Fruit fly (Drosophila melanogaster) whole organism, embryonic: ENCODE results near the gene tra.

Experiments used
- Ada2b ChIP-seq: fragments of 200-800 bp; sonication (Bioruptor generic); IDR thresholded peaks from 2 replicates; pipeline ENCODE4 v1.3.6; 2022; ENCODE audit warnings: missing biosample characterization, missing genetic modification characterization
- Blimp-1 ChIP-seq: fragments of 200-800 bp; sonication (Bioruptor generic); optimal IDR thresholded peaks from 3 replicates; lab custom pipeline; 2018; ENCODE audit warnings: missing biosample characterization, missing genetic modification characterization, mild to moderate bottlenecking, moderate library complexity, missing genetic modification reagents
- CG1024 ChIP-seq: fragments of 200-800 bp; sonication (Bioruptor generic); IDR thresholded peaks from 2 replicates; pipeline ENCODE4 v1.3.6; 2022; ENCODE audit warnings: missing biosample characterization, missing genetic modification characterization
- CG10431 ChIP-seq: fragments of 200-800 bp; sonication (Bioruptor generic); optimal IDR thresholded peaks from 3 replicates; lab custom pipeline; 2018; ENCODE audit warnings: missing biosample characterization, mild to moderate bottlenecking, missing genetic modification characterization
- CG10959 ChIP-seq: fragments of 200-800 bp; sonication (Bioruptor generic); IDR thresholded peaks from 2 replicates; pipeline ENCODE4 v1.3.6; 2022; ENCODE audit warnings: missing biosample characterization, missing genetic modification characterization
- CG11093 ChIP-seq: fragments of 200-800 bp; sonication (Bioruptor generic); IDR thresholded peaks from 3 replicates; pipeline ENCODE4 v1.3.6; 2022; ENCODE audit warnings: missing biosample characterization, missing genetic modification characterization
- CG15073 ChIP-seq: fragments of 200-800 bp; sonication (Bioruptor generic); optimal IDR thresholded peaks from 2 replicates; lab custom pipeline; 2016; ENCODE audit warnings: missing biosample characterization, missing genetic modification characterization
- CG16779 ChIP-seq: fragments of 200-800 bp; sonication (Bioruptor generic); IDR thresholded peaks from 2 replicates; pipeline ENCODE4 v1.3.6; 2022; ENCODE audit warnings: missing biosample characterization, missing genetic modification characterization
- CG17361 ChIP-seq: fragments of 200-800 bp; sonication (Bioruptor generic); IDR thresholded peaks from 3 replicates; pipeline ENCODE4 v1.3.6; 2022; ENCODE audit warnings: missing biosample characterization, missing genetic modification characterization
- CG17912 ChIP-seq: fragments of 200-800 bp; sonication (Bioruptor generic); optimal IDR thresholded peaks from 2 replicates; lab custom pipeline; 2018; ENCODE audit warnings: missing biosample characterization, mild to moderate bottlenecking, missing genetic modification characterization
- CG2129 ChIP-seq: fragments of 200-800 bp; sonication (Bioruptor generic); IDR thresholded peaks from 2 replicates; pipeline ENCODE4 v1.3.6; 2022; ENCODE audit warnings: missing biosample characterization, missing genetic modification characterization; ENCODE audit not compliant: partially characterized antibody
- CG2678 ChIP-seq: fragments of 200-800 bp; sonication (Bioruptor generic); optimal IDR thresholded peaks from 3 replicates; lab custom pipeline; 2019; ENCODE audit warnings: missing biosample characterization, mild to moderate bottlenecking, missing genetic modification characterization, moderate library complexity
- CG3065 ChIP-seq: fragments of 200-800 bp; sonication (Bioruptor generic); optimal IDR thresholded peaks from 2 replicates; lab custom pipeline; 2016; ENCODE audit warnings: missing biosample characterization, missing genetic modification characterization
- CG3281 ChIP-seq: fragments of 200-800 bp; sonication (Bioruptor generic); optimal IDR thresholded peaks from 3 replicates; lab custom pipeline; 2017; ENCODE audit warnings: missing biosample characterization, mild to moderate bottlenecking, missing genetic modification characterization
- CG4360 ChIP-seq: fragments of 200-800 bp; sonication (Bioruptor generic); IDR thresholded peaks from 2 replicates; pipeline ENCODE4 v1.3.6; 2022; ENCODE audit warnings: missing biosample characterization, missing genetic modification characterization
- CG4707 ChIP-seq: fragments of 200-800 bp; sonication (Bioruptor generic); optimal IDR thresholded peaks from 2 replicates; lab custom pipeline; 2018; ENCODE audit warnings: missing biosample characterization, mild to moderate bottlenecking, missing genetic modification characterization, moderate library complexity
- CG7271 ChIP-seq: fragments of 200-800 bp; sonication (Bioruptor generic); optimal IDR thresholded peaks from 2 replicates; lab custom pipeline; 2018; ENCODE audit warnings: missing biosample characterization, mild to moderate bottlenecking, missing genetic modification characterization, moderate library complexity
- CG7839 ChIP-seq: fragments of 200-800 bp; sonication (Bioruptor generic); optimal IDR thresholded peaks from 3 replicates; lab custom pipeline; 2018; ENCODE audit warnings: missing biosample characterization, mild to moderate bottlenecking, missing genetic modification characterization, moderate library complexity
- CG9876 ChIP-seq: fragments of 200-800 bp; sonication (Bioruptor generic); optimal IDR thresholded peaks from 2 replicates; lab custom pipeline; 2016; ENCODE audit warnings: missing biosample characterization, missing genetic modification characterization
- CoRest ChIP-seq: fragments of 200-800 bp; sonication (Bioruptor generic); optimal IDR thresholded peaks from 3 replicates; lab custom pipeline; 2018; ENCODE audit warnings: missing biosample characterization, mild to moderate bottlenecking, missing genetic modification characterization, moderate library complexity
- D ChIP-seq, 2 experiments: fragments of 200-800 bp in 1 of 2; fragments of >200 bp in 1 of 2; sonication (Bioruptor generic) in 1 of 2; optimal IDR thresholded peaks; 2 replicates in 1 of 2; 3 replicates in 1 of 2; lab custom pipeline; 2017; ENCODE audit warnings: mild to moderate bottlenecking in 1 of 2, missing biosample characterization in 1 of 2, missing genetic modification characterization in 1 of 2, missing genetic modification reagents in 1 of 2
- Dip2 ChIP-seq: fragments of 200-800 bp; sonication (Bioruptor generic); IDR thresholded peaks from 2 replicates; pipeline ENCODE4 v1.3.6; 2022; ENCODE audit warnings: missing biosample characterization, missing genetic modification characterization
- Ets65A ChIP-seq: fragments of 200-800 bp; sonication (Bioruptor generic); peaks from one replicate; lab custom pipeline; 2016; ENCODE audit warnings: missing biosample characterization, missing genetic modification characterization
- Fer1 ChIP-seq: fragments of 200-800 bp; sonication (Bioruptor generic); optimal IDR thresholded peaks from 2 replicates; lab custom pipeline; 2017; ENCODE audit warnings: missing biosample characterization, mild to moderate bottlenecking, missing genetic modification characterization
- Fer3 ChIP-seq: fragments of 200-800 bp; sonication (Bioruptor generic); optimal IDR thresholded peaks from 2 replicates; lab custom pipeline; 2018; ENCODE audit warnings: missing biosample characterization, mild to moderate bottlenecking, missing genetic modification characterization, moderate library complexity
- HHEX ChIP-seq: fragments of 200-800 bp; sonication (Bioruptor generic); optimal IDR thresholded peaks from 3 replicates; lab custom pipeline; 2017; ENCODE audit warnings: missing biosample characterization, mild to moderate bottlenecking, missing genetic modification characterization, missing genetic modification reagents
- Hmx ChIP-seq: fragments of 200-800 bp; sonication (Bioruptor generic); optimal IDR thresholded peaks from 2 replicates; lab custom pipeline; 2016; ENCODE audit warnings: missing biosample characterization, missing genetic modification characterization
- Hr51 ChIP-seq, 2 experiments: fragments of 200-800 bp; sonication (Bioruptor generic); optimal IDR thresholded peaks; 2 replicates in 1 of 2; 3 replicates in 1 of 2; lab custom pipeline; 2016 to 2018; ENCODE audit warnings: missing biosample characterization in 2 of 2, missing genetic modification characterization in 2 of 2, mild to moderate bottlenecking in 1 of 2, moderate library complexity in 1 of 2
- Sin3A ChIP-seq: fragments of >200 bp; optimal IDR thresholded peaks from 2 replicates; lab custom pipeline; 2018
- Xrp1 ChIP-seq: fragments of 200-800 bp; sonication (Bioruptor generic); IDR thresholded peaks from 2 replicates; pipeline ENCODE4 v1.3.6; 2022; ENCODE audit warnings: missing biosample characterization, missing genetic modification characterization
- al ChIP-seq: fragments of 200-800 bp; sonication (Bioruptor generic); IDR thresholded peaks from 2 replicates; pipeline ENCODE4 v1.3.6; 2022; ENCODE audit warnings: missing biosample characterization, missing genetic modification characterization
- aop ChIP-seq: fragments of 200-800 bp; sonication (Bioruptor generic); IDR thresholded peaks from 2 replicates; pipeline ENCODE4 v1.3.6; 2022; ENCODE audit warnings: missing biosample characterization, missing genetic modification characterization
- ara ChIP-seq: fragments of 200-800 bp; sonication (Bioruptor generic); IDR thresholded peaks from 2 replicates; pipeline ENCODE4 v1.3.6; 2022; ENCODE audit warnings: missing biosample characterization, missing genetic modification characterization
- chn ChIP-seq: fragments of 200-800 bp; sonication (Bioruptor generic); optimal IDR thresholded peaks from 2 replicates; lab custom pipeline; 2016; ENCODE audit warnings: missing biosample characterization, missing genetic modification characterization
- dmrt99B ChIP-seq: fragments of 200-800 bp; sonication (Bioruptor generic); optimal IDR thresholded peaks from 2 replicates; lab custom pipeline; 2018; ENCODE audit warnings: missing biosample characterization, mild to moderate bottlenecking, missing genetic modification characterization, moderate library complexity
- onecut ChIP-seq: fragments of 200-800 bp; sonication (Bioruptor generic); IDR thresholded peaks from 2 replicates; pipeline ENCODE4 v1.3.6; 2022; ENCODE audit warnings: missing biosample characterization, missing genetic modification characterization
- otp ChIP-seq: fragments of 200-800 bp; sonication (Bioruptor generic); IDR thresholded peaks from 3 replicates; pipeline ENCODE4, ENCODE4 v1.3.6; 2022; ENCODE audit warnings: missing biosample characterization, missing genetic modification characterization
- ranshi ChIP-seq: fragments of 200-800 bp; sonication (Bioruptor generic); IDR thresholded peaks from 2 replicates; pipeline ENCODE4 v1.3.6; 2022; ENCODE audit warnings: missing biosample characterization, missing genetic modification characterization
- sisA ChIP-seq: fragments of 200-800 bp; sonication (Bioruptor generic); IDR thresholded peaks from 2 replicates; pipeline ENCODE4 v1.3.6; 2022; ENCODE audit warnings: missing biosample characterization, missing genetic modification characterization
- sqz ChIP-seq: fragments of 200-800 bp; sonication (Bioruptor generic); optimal IDR thresholded peaks from 3 replicates; lab custom pipeline; 2018; ENCODE audit warnings: missing biosample characterization, mild to moderate bottlenecking, missing genetic modification characterization
- tgo ChIP-seq: fragments of 200-800 bp; sonication (Bioruptor generic); IDR thresholded peaks from 3 replicates; pipeline ENCODE4 v1.3.6; 2022; ENCODE audit warnings: missing biosample characterization, missing genetic modification characterization
- tll ChIP-seq, 2 experiments: fragments of 200-800 bp in 1 of 2; fragments of >200 bp in 1 of 2; sonication (Bioruptor generic) in 1 of 2; optimal IDR thresholded peaks; 2 replicates each; lab custom pipeline; 2017 to 2019; ENCODE audit warnings: missing biosample characterization in 2 of 2, missing genetic modification characterization in 2 of 2, mild to moderate bottlenecking in 1 of 2, moderate library complexity in 1 of 2
- zf30C ChIP-seq: fragments of 200-800 bp; sonication (Bioruptor generic); optimal IDR thresholded peaks from 3 replicates; lab custom pipeline; 2018; ENCODE audit warnings: missing biosample characterization, mild to moderate bottlenecking, missing genetic modification characterization
- zfh2 ChIP-seq: fragments of 200-800 bp; sonication (Bioruptor generic); optimal IDR thresholded peaks from 2 replicates; lab custom pipeline; 2016; ENCODE audit warnings: missing biosample characterization, missing genetic modification characterization

tra gene

dm6 chr3L:16631844-16632537 is 41.1 kb upstream of the tra start (continued):
- TF ChIP-seq Xrp1 = peak; percentile 18; the same call in 1 of the 2 replicates
- no peak for TF ChIP-seq CG17912 (GFP tag; lab: Kevin White, UChicago)
- TF ChIP-seq CG2678 = no peak
- TF ChIP-seq HHEX (GFP tag; lab: Kevin White, UChicago) = no peak
- 0 out of 3 replicates have a peak, but pooled peaks have one; percentile 14 for TF ChIP-seq tgo
- 0 out of 2 replicates have a peak, but pooled peaks have one; percentile 9 for TF ChIP-seq CG4360 (GFP tag; lab: Robert Waterston, UW)
- no peak for TF ChIP-seq Dip2 (GFP tag; lab: Robert Waterston, UW)
- TF ChIP-seq D (optimal IDR thresholded peaks at IDR 0.05; lab: Kevin White, UChicago) = no peak
- no peak for TF ChIP-seq D (GFP tag; optimal IDR thresholded peaks at IDR 0.05; lab: Kevin White, UChicago)
- TF ChIP-seq CG3281 (GFP tag; lab: Kevin White, UChicago) = no peak
- no peak for TF ChIP-seq CG10959 (GFP tag; lab: Robert Waterston, UW)
- no peak for TF ChIP-seq CoRest (tag; lab: Kevin White, UChicago)
- TF ChIP-seq Ets65A = peak; percentile 54
- TF ChIP-seq CG1024 = no peak
- no peak for TF ChIP-seq CG16779 (GFP tag; lab: Robert Waterston, UW)
- TF ChIP-seq otp (GFP tag; lab: Robert Waterston, UW) = no peak
- TF ChIP-seq Blimp-1 (GFP tag; lab: Kevin White, UChicago) = peak; percentile 44
- no peak for TF ChIP-seq onecut (GFP tag; lab: Robert Waterston, UW)

DNA sequence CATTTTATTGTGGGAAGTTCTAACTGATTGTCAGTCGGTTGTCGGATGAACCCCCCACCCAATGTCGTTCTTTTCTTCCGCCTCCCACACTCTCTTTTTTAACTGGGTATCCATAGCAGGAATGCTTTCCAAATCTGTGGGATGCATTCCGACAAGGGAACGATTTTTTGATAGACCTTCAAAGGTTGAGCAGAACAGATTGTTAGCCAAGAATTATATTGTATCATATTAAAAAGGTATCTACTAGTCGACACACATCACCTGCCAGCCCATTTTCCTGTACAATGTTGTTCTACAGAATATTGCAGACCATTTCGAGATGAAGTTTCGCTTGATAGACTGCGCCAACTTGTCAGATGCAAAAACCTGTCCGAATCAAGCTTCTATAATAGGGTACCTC is 38.9 kb upstream of the tra start:
- TF ChIP-seq al (GFP tag; lab: Robert Waterston, UW) (no peak), aop (GFP tag; lab: Robert Waterston, UW) (no peak), tll (GFP tag; optimal IDR thresholded peaks at IDR 0.05; lab: Kevin White, UChicago) (no peak), zf30C (GFP tag; lab: Kevin White, UChicago) (no peak), CG10431 (GFP tag; lab: Kevin White, UChicago) (no peak), CG17912 (GFP tag; lab: Kevin White, UChicago) (no peak), sqz (GFP tag; lab: Kevin White, UChicago) (no peak), Sin3A (lab: Kevin White, UChicago) (no peak), Hr51 (GFP tag; optimal IDR thresholded peaks at IDR 0.05; lab: Kevin White, UChicago) (no peak), Ets65A (no peak), CG9876 (GFP tag; lab: Kevin White, UChicago) (no peak), dmrt99B (tag; lab: Kevin White, UChicago) (no peak), CG7271 (tag; lab: Kevin White, UChicago) (no peak), CG4707 (GFP tag; lab: Kevin White, UChicago) (no peak)

dm6 chr3L:16626199-16626598 is 35.3 kb upstream of the tra start:
- TF ChIP-seq CG4360 (GFP tag; lab: Robert Waterston, UW) = peak; percentile 93
- no peak for TF ChIP-seq Ada2b (GFP tag; lab: Robert Waterston, UW)

DNA sequence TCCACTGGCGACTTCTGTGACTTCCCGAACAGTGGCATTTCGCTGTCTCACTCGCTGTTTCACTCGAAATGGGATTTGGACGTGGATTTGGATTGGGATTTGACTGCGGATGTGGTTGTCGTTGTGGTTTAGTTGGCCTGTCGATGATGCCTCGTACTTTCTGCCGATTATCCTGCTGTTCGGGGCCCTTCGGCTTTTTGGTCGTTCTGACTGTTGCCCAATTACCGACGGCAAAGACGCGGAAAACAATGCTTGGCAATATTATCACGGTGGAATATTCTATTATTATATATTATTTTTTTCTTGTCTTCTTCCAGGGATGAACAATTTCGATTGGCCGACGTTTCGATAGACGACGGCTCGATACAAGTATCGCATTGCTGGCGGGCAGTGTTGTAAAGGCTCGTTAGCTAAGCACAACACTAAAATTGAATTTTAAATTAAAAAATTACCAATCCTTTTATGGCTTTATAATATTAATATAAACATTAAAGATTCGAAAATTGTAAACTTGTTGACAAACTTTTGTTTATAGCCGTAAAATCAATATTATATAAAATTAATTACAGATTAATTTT is 24.4 kb upstream of the tra start, which contains the start of gene Mo25:
Gene Mo25 (minus strand): TSS at position 341 of the 578 bp plus-strand sequence.
- TF ChIP-seq CG7839 (peak; percentile 51), CG2129 (GFP tag; lab: Robert Waterston, UW) (0 out of 2 replicates have a peak, but pooled peaks have one; percentile 45), ara (GFP tag; lab: Robert Waterston, UW) (no peak), CG17361 (peak; percentile 50; the same call in 2 of the 3 replicates), CG3281 (GFP tag; lab: Kevin White, UChicago) (peak; percentile 11), CoRest (tag; lab: Kevin White, UChicago) (peak; percentile 36), Hmx (GFP tag; lab: Kevin White, UChicago) (no peak), Fer3 (tag; lab: Kevin White, UChicago) (peak; percentile 58), chn (GFP tag; lab: Kevin White, UChicago) (peak; percentile 20), Fer1 (GFP tag; lab: Kevin White, UChicago) (peak; percentile 63), sisA (GFP tag; lab: Robert Waterston, UW) (no peak), CG15073 (GFP tag; lab: Kevin White, UChicago) (no peak), sqz (GFP tag; lab: Kevin White, UChicago) (peak; percentile 82), ranshi (GFP tag; lab: Robert Waterston, UW) (no peak), CG3065 (no peak), zfh2 (GFP tag; lab: Kevin White, UChicago) (peak; percentile 35), CG11093 (GFP tag; lab: Robert Waterston, UW) (no peak)
